Fruit fly (Drosophila melanogaster): Measurements from ENCODE around the gene CG5282.

CG5282 gene

DNA sequence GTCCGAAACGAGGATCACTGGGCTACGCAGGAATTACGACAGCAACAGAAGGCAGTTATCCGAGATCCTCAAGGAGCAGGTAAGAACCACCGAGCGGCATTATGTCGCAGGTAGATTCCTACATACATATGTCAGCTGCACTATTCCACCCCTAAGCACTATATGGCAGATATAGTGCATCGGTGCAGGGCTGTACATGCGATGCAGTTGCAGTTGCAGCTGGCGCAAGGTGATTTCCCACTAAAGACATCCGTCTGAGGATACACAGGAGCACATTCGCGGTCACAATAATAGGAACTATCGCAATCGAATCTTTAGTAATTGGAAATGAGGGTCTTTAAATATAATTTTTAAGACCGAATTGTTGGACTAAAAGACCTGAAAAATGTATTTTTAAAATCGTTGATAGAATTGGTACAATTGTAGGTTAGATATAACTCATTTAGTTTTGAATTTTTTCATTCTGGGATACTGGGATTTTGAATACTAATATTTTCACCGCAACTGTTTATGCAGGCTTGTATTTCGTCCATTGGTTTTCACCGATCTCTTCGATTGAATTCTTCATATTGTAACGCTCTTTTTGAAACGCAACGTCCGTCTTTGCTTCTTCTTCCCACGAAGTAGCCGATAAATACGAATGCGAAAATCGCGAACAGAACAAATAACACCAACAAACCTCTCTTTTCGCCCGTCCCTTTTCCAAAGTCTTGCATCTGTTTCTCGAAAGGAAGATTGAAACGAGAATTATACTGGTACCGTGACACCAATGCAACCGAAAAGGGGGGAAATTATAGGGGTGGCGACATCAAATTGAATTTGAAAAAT, 23.0 kb downstream of the CG5282 start:
- no peak for TF ChIP-seq CG8301 (tag; optimal IDR thresholded peaks at IDR 0.05)
- TF ChIP-seq CG32121 (GFP tag; IDR thresholded peaks at IDR 0.05), result no peak
- no peak for TF ChIP-seq EcR (GFP tag; optimal IDR thresholded peaks at IDR 0.05)
- TF ChIP-seq CG8159 (tag; optimal IDR thresholded peaks at IDR 0.05), result peak; percentile 90
- no peak for TF ChIP-seq CG12605 (GFP tag; IDR thresholded peaks at IDR 0.05)
- TF ChIP-seq fd96Ca (GFP tag; IDR thresholded peaks at IDR 0.05), result no peak
- peak; percentile 84 for TF ChIP-seq CG15710 (tag; optimal IDR thresholded peaks at IDR 0.05)
- peak; percentile 12 for TF ChIP-seq CG13204 (GFP tag; optimal IDR thresholded peaks at IDR 0.05)
- TF ChIP-seq Snoo (tag; optimal IDR thresholded peaks at IDR 0.05), result peak; percentile 34
- TF ChIP-seq CG9948 (tag; optimal IDR thresholded peaks at IDR 0.05), result peak; percentile 80
- TF ChIP-seq CG17806 (tag; optimal IDR thresholded peaks at IDR 0.05), result peak; percentile 74
- no peak for TF ChIP-seq Ets98B (GFP tag; IDR thresholded peaks at IDR 0.05)
- peak; percentile 79 for TF ChIP-seq CG34367 (tag; optimal IDR thresholded peaks at IDR 0.05)
- TF ChIP-seq Pif1A (GFP tag; optimal IDR thresholded peaks at IDR 0.05), result peak; percentile 54
- TF ChIP-seq CG10348 (GFP tag; IDR thresholded peaks at IDR 0.05), result no peak
- TF ChIP-seq Pif1B (GFP tag; optimal IDR thresholded peaks at IDR 0.05), result peak; percentile 54
- TF ChIP-seq D1 (tag; optimal IDR thresholded peaks at IDR 0.05), result peak; percentile 20
- TF ChIP-seq CG4496 (GFP tag; IDR thresholded peaks at IDR 0.05), result no peak
- TF ChIP-seq rn (GFP tag; IDR thresholded peaks at IDR 0.05), result no peak
- no peak for TF ChIP-seq CG14655 (GFP tag; optimal IDR thresholded peaks at IDR 0.05)
- TF ChIP-seq gl (tag; optimal IDR thresholded peaks at IDR 0.05), result peak; percentile 76

DNA sequence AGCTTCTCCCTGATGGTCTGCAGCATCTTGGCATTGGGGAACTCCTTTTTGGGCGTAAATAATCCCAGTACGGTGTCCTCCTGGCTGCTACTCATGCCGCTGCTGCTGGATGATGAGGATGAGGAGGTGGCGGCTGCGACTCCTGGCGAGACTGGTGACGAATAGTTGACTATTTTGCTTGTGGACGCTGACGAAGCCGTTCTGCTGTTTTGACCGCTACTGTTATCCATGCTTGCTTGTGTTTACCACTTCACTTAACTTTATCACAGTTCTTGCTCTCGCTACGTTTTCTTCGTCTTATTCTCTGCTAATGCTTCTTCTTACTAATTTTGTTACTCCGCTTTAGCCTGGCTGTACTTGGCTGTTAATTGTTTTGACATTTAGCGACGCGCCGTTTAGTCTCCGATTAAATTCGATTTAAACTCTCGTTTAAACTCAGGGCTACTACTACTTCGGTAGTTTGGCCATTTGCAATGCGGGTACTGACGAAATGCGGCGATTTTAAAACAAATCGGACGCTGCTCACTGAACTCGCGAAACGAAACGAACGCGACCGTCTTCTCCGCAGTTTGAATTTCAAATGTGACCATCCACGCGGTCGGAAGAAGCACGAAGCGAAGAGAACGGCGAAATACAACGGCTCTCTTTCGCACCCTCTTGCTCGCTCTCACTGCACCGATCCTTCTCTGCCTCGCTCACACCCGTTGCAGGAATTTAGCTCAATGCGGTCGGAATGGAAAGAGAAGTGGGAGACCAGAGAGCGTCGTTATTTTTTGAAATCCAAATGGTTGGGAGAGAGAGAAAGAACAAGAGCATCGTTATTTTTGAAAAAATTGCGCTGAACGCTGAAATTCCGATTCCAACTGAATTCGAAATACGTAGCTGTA, 24.6 kb downstream of the CG5282 start, which contains the start of gene trbl:
TSS of gene trbl (minus strand) at position 584 of the 887 bp plus-strand sequence.
- TF ChIP-seq CG17806 (tag; optimal IDR thresholded peaks at IDR 0.05) (no peak), rn (GFP tag; IDR thresholded peaks at IDR 0.05) (no peak), EcR (GFP tag; optimal IDR thresholded peaks at IDR 0.05) (peak; percentile 52), CG4496 (GFP tag; IDR thresholded peaks at IDR 0.05) (peak; percentile 74; the same call in 2 of the 3 replicates), gl (tag; optimal IDR thresholded peaks at IDR 0.05) (no peak), CG8159 (tag; optimal IDR thresholded peaks at IDR 0.05) (no peak), CG9948 (tag; optimal IDR thresholded peaks at IDR 0.05) (no peak), CG13204 (GFP tag; optimal IDR thresholded peaks at IDR 0.05) (peak; percentile 28), CG14655 (GFP tag; optimal IDR thresholded peaks at IDR 0.05) (no peak), CG8301 (tag; optimal IDR thresholded peaks at IDR 0.05) (no peak), Pif1A (GFP tag; optimal IDR thresholded peaks at IDR 0.05) (no peak), Ets98B (GFP tag; IDR thresholded peaks at IDR 0.05) (peak; percentile 42; the same call in 1 of the 2 replicates), Snoo (tag; optimal IDR thresholded peaks at IDR 0.05) (peak; percentile 25), CG12605 (GFP tag; IDR thresholded peaks at IDR 0.05) (peak; percentile 59), CG34367 (tag; optimal IDR thresholded peaks at IDR 0.05) (no peak), fd96Ca (GFP tag; IDR thresholded peaks at IDR 0.05) (peak; percentile 29; the same call in 1 of the 3 replicates), Pif1B (GFP tag; optimal IDR thresholded peaks at IDR 0.05) (peak; percentile 4), D1 (tag; optimal IDR thresholded peaks at IDR 0.05) (no peak), CG32121 (GFP tag; IDR thresholded peaks at IDR 0.05) (peak; percentile 31; the same call in 1 of the 2 replicates), CG15710 (tag; optimal IDR thresholded peaks at IDR 0.05) (no peak), CG10348 (GFP tag; IDR thresholded peaks at IDR 0.05) (no peak)

DNA sequence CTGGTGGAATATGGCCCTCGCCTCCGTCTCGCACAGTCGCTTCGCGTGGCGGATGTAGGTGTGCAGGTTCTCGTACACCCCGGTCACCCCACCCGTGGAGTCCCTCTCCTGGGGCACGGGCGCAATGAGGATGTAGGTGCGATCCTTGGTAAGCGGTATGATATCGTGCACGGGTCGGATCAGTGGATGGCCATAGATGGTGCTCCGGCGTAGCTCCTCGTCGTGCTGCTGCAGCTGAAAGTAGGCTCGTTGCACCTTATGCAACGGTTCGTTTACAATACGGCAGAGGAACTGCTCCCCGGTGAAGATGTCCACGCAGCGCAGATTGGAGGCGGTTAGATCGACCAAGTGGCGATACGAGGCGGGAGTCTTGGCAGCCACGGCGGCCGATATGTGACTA, 25.4 kb downstream of the CG5282 start:
- 0 out of 3 replicates have a peak, but pooled peaks have one; percentile 13 for TF ChIP-seq CG4496 (GFP tag; IDR thresholded peaks at IDR 0.05)
- TF ChIP-seq CG13204 (GFP tag; optimal IDR thresholded peaks at IDR 0.05), result no peak

DNA sequence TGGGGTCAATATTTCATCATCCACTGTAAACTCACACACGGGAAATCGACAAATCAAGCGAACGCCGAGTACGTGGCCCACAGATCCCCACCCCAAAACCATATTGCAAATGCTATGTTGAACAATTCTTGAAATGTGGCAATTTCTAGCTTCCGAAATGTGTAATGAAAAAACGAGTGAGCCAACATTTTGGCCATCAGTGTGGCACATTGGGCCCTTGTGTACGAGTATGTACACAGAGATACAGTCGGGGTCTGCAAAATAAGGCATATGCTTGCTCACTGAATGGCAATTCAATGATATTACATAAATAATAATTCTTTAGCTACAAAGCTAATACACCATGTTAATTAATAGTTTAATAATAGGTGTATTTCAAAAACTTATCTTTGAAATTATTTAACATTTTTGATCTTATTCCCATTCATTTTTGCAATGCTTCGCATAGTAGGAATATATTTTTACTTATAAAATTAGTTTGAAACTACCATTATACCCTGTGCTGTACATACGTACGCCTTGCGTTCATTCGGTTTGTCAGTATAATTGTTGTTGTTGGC, 26.2 kb downstream of the CG5282 start:
- TF ChIP-seq CG4496 (GFP tag; IDR thresholded peaks at IDR 0.05), result peak; percentile 91
- peak; percentile 92 for TF ChIP-seq CG9948 (tag; optimal IDR thresholded peaks at IDR 0.05)
- TF ChIP-seq gl (tag; optimal IDR thresholded peaks at IDR 0.05), result peak; percentile 58
- TF ChIP-seq CG8159 (tag; optimal IDR thresholded peaks at IDR 0.05), result peak; percentile 92
- peak; percentile 91 for TF ChIP-seq CG15710 (tag; optimal IDR thresholded peaks at IDR 0.05)
- TF ChIP-seq CG32121 (GFP tag; IDR thresholded peaks at IDR 0.05), result peak; percentile 90
- peak; percentile 65; the same call in 1 of the 2 replicates for TF ChIP-seq rn (GFP tag; IDR thresholded peaks at IDR 0.05)
- TF ChIP-seq CG13204 (GFP tag; optimal IDR thresholded peaks at IDR 0.05), result peak; percentile 74
- peak; percentile 86 for TF ChIP-seq Snoo (tag; optimal IDR thresholded peaks at IDR 0.05)
- TF ChIP-seq Pif1B (GFP tag; optimal IDR thresholded peaks at IDR 0.05), result peak; percentile 88
- TF ChIP-seq CG34367 (tag; optimal IDR thresholded peaks at IDR 0.05), result peak; percentile 84
- TF ChIP-seq CG17806 (tag; optimal IDR thresholded peaks at IDR 0.05), result peak; percentile 92
- peak; percentile 84 for TF ChIP-seq fd96Ca (GFP tag; IDR thresholded peaks at IDR 0.05)
- TF ChIP-seq CG10348 (GFP tag; IDR thresholded peaks at IDR 0.05), result peak; percentile 74; the same call in 1 of the 2 replicates
- peak; percentile 89 for TF ChIP-seq Pif1A (GFP tag; optimal IDR thresholded peaks at IDR 0.05)
- peak; percentile 94 for TF ChIP-seq CG8301 (tag; optimal IDR thresholded peaks at IDR 0.05)
- peak; percentile 82 for TF ChIP-seq CG12605 (GFP tag; IDR thresholded peaks at IDR 0.05)
- peak; percentile 78 for TF ChIP-seq Ets98B (GFP tag; IDR thresholded peaks at IDR 0.05)
- peak; percentile 29 for TF ChIP-seq EcR (GFP tag; optimal IDR thresholded peaks at IDR 0.05)
- TF ChIP-seq CG14655 (GFP tag; optimal IDR thresholded peaks at IDR 0.05), result peak; percentile 95
- TF ChIP-seq D1 (tag; optimal IDR thresholded peaks at IDR 0.05), result peak; percentile 81
